Fruit fly (Drosophila melanogaster) whole organism, embryonic: ENCODE results near the gene CG31948.
A peak's percentile ranks its signal among the peaks of the same experiment; 100 is the strongest.

Experiments used
- Atf6 ChIP-seq: fragments of 200-800 bp; sonication (Bioruptor generic); IDR thresholded peaks from 2 replicates; pipeline ENCODE4 v1.3.6; 2022; ENCODE audit warnings: missing biosample characterization, missing genetic modification characterization
- CG10147 ChIP-seq: fragments of 200-800 bp; sonication (Bioruptor generic); optimal IDR thresholded peaks from 2 replicates; lab custom pipeline; 2019; ENCODE audit warnings: missing biosample characterization, mild to moderate bottlenecking, missing genetic modification characterization, moderate library complexity
- CG10321 ChIP-seq: fragments of 200-800 bp; sonication (Bioruptor generic); IDR thresholded peaks from 2 replicates; pipeline ENCODE4 v1.3.6; 2022; ENCODE audit warnings: missing biosample characterization, missing genetic modification characterization
- CG10366 ChIP-seq: fragments of 200-800 bp; sonication (Bioruptor generic); IDR thresholded peaks from 2 replicates; pipeline ENCODE4 v1.3.6; 2022; ENCODE audit warnings: missing biosample characterization, missing genetic modification characterization
- CG10654 ChIP-seq: fragments of 200-800 bp; sonication (Bioruptor generic); optimal IDR thresholded peaks from 2 replicates; lab custom pipeline; 2016; ENCODE audit warnings: missing biosample characterization, missing genetic modification characterization
- CG11093 ChIP-seq: fragments of 200-800 bp; sonication (Bioruptor generic); IDR thresholded peaks from 3 replicates; pipeline ENCODE4 v1.3.6; 2022; ENCODE audit warnings: missing biosample characterization, missing genetic modification characterization
- CG15479 ChIP-seq: fragments of 200-800 bp; sonication (Bioruptor generic); optimal IDR thresholded peaks from 3 replicates; lab custom pipeline; 2019; ENCODE audit warnings: missing biosample characterization, mild to moderate bottlenecking, missing genetic modification characterization, moderate library complexity
- CG16863 ChIP-seq: fragments of 200-800 bp; sonication (Bioruptor generic); optimal IDR thresholded peaks from 3 replicates; lab custom pipeline; 2016; ENCODE audit warnings: missing biosample characterization, missing genetic modification characterization
- CG17186 ChIP-seq: fragments of 200-800 bp; sonication (Bioruptor generic); optimal IDR thresholded peaks from 3 replicates; lab custom pipeline; 2017; ENCODE audit warnings: missing biosample characterization, missing genetic modification reagents, missing genetic modification characterization
- CG17328 ChIP-seq: fragments of 200-800 bp; sonication (Bioruptor generic); IDR thresholded peaks from 2 replicates; pipeline ENCODE4 v1.3.6; 2022; ENCODE audit warnings: missing biosample characterization, missing genetic modification characterization
- CG17385 ChIP-seq: fragments of 200-800 bp; sonication (Bioruptor generic); optimal IDR thresholded peaks from 3 replicates; lab custom pipeline; 2018; ENCODE audit warnings: missing biosample characterization, mild to moderate bottlenecking, missing genetic modification characterization
- CG17912 ChIP-seq: fragments of 200-800 bp; sonication (Bioruptor generic); optimal IDR thresholded peaks from 2 replicates; lab custom pipeline; 2018; ENCODE audit warnings: missing biosample characterization, mild to moderate bottlenecking, missing genetic modification characterization
- CG18599 ChIP-seq: fragments of 200-800 bp; sonication (Bioruptor generic); optimal IDR thresholded peaks from 3 replicates; lab custom pipeline; 2017; ENCODE audit warnings: missing biosample characterization, missing genetic modification characterization, mild to moderate bottlenecking, moderate library complexity, missing genetic modification reagents
- CG31388 ChIP-seq: fragments of 200-800 bp; sonication (Bioruptor generic); optimal IDR thresholded peaks from 2 replicates; lab custom pipeline; 2016; ENCODE audit warnings: missing biosample characterization, missing genetic modification characterization
- CG32772 ChIP-seq: fragments of 200-800 bp; sonication (Bioruptor generic); IDR thresholded peaks from 2 replicates; pipeline ENCODE4 v1.3.6; 2022; ENCODE audit warnings: missing biosample characterization, missing genetic modification characterization
- CG34376 ChIP-seq: fragments of 200-800 bp; sonication (Bioruptor generic); optimal IDR thresholded peaks from 2 replicates; lab custom pipeline; 2018; ENCODE audit warnings: missing biosample characterization, mild to moderate bottlenecking, missing genetic modification characterization
- CG3838 ChIP-seq: fragments of 200-800 bp; sonication (Bioruptor generic); optimal IDR thresholded peaks from 3 replicates; lab custom pipeline; 2016; ENCODE audit warnings: missing biosample characterization, missing genetic modification characterization
- CG4707 ChIP-seq: fragments of 200-800 bp; sonication (Bioruptor generic); optimal IDR thresholded peaks from 2 replicates; lab custom pipeline; 2018; ENCODE audit warnings: missing biosample characterization, mild to moderate bottlenecking, missing genetic modification characterization, moderate library complexity
- CG6175 ChIP-seq: fragments of 200-800 bp; sonication (Bioruptor generic); IDR thresholded peaks from 3 replicates; pipeline ENCODE4 v1.3.6; 2022; ENCODE audit warnings: missing biosample characterization, missing genetic modification characterization
- CG6689 ChIP-seq: fragments of 200-800 bp; sonication (Bioruptor generic); IDR thresholded peaks from 2 replicates; pipeline ENCODE4 v1.3.6; 2022; ENCODE audit warnings: missing biosample characterization, missing genetic modification characterization
- CG9797 ChIP-seq: fragments of 200-800 bp; sonication (Bioruptor generic); optimal IDR thresholded peaks from 3 replicates; lab custom pipeline; 2018; ENCODE audit warnings: missing biosample characterization, mild to moderate bottlenecking, missing genetic modification characterization
- CkIIα-i1 ChIP-seq: fragments of 200-800 bp; sonication (Bioruptor generic); IDR thresholded peaks from 2 replicates; pipeline ENCODE4 v1.3.6; 2022; ENCODE audit warnings: missing biosample characterization, missing genetic modification characterization
- Dek ChIP-seq: fragments of 200-800 bp; sonication (Bioruptor generic); optimal IDR thresholded peaks from 3 replicates; lab custom pipeline; 2019; ENCODE audit warnings: missing biosample characterization, mild to moderate bottlenecking, missing genetic modification characterization, moderate library complexity
- Dref ChIP-seq: fragments of 200-800 bp; sonication (Bioruptor generic); IDR thresholded peaks from 2 replicates; pipeline ENCODE4 v1.3.6; 2022; ENCODE audit warnings: missing biosample characterization, missing genetic modification characterization
- Drgx ChIP-seq: fragments of 200-800 bp; sonication (Bioruptor generic); IDR thresholded peaks from 2 replicates; pipeline ENCODE4 v1.3.6; 2022; ENCODE audit warnings: missing biosample characterization, missing genetic modification characterization
- E2f2 ChIP-seq: fragments of 200-800 bp; sonication (Bioruptor generic); IDR thresholded peaks from 2 replicates; pipeline ENCODE4 v1.3.6; 2022; ENCODE audit warnings: missing biosample characterization, missing genetic modification characterization
- Ets65A ChIP-seq: fragments of 200-800 bp; sonication (Bioruptor generic); peaks from one replicate; lab custom pipeline; 2016; ENCODE audit warnings: missing biosample characterization, missing genetic modification characterization
- HHEX ChIP-seq: fragments of 200-800 bp; sonication (Bioruptor generic); optimal IDR thresholded peaks from 3 replicates; lab custom pipeline; 2017; ENCODE audit warnings: missing biosample characterization, mild to moderate bottlenecking, missing genetic modification characterization, missing genetic modification reagents
- HmgD ChIP-seq: fragments of 200-800 bp; sonication (Bioruptor generic); optimal IDR thresholded peaks from 3 replicates; lab custom pipeline; 2016; ENCODE audit warnings: missing biosample characterization, missing genetic modification characterization
- Lim3 ChIP-seq: fragments of 200-800 bp; sonication (Bioruptor generic); IDR thresholded peaks from 2 replicates; pipeline ENCODE4 v1.3.6; 2022; ENCODE audit warnings: missing biosample characterization, missing genetic modification characterization
- MTF-1 ChIP-seq: fragments of 200-800 bp; sonication (Bioruptor generic); optimal IDR thresholded peaks from 2 replicates; lab custom pipeline; 2018; ENCODE audit warnings: missing biosample characterization, mild to moderate bottlenecking, missing genetic modification characterization, borderline replicate concordance
- Mes4 ChIP-seq: fragments of 200-800 bp; sonication (Bioruptor generic); optimal IDR thresholded peaks from 2 replicates; lab custom pipeline; 2016; ENCODE audit warnings: missing biosample characterization, missing genetic modification characterization
- Nf-YA ChIP-seq: fragments of 200-800 bp; sonication (Bioruptor generic); IDR thresholded peaks from 2 replicates; pipeline ENCODE4 v1.3.6; 2022; ENCODE audit warnings: missing biosample characterization, missing genetic modification characterization
- NfI ChIP-seq: fragments of 200-800 bp; sonication (Bioruptor generic); optimal IDR thresholded peaks from 3 replicates; lab custom pipeline; 2018; ENCODE audit warnings: missing biosample characterization, mild to moderate bottlenecking, missing genetic modification characterization, moderate library complexity
- Ptx1 ChIP-seq: fragments of 200-800 bp; sonication (Bioruptor generic); IDR thresholded peaks from 2 replicates; pipeline ENCODE4 v1.3.6; 2022; ENCODE audit warnings: missing biosample characterization, missing genetic modification characterization
- Sox102F ChIP-seq: fragments of 200-800 bp; sonication (Bioruptor generic); optimal IDR thresholded peaks from 2 replicates; lab custom pipeline; 2018; ENCODE audit warnings: missing biosample characterization, mild to moderate bottlenecking, missing genetic modification characterization, moderate library complexity
- Xbp1 ChIP-seq: fragments of 200-800 bp; sonication (Bioruptor generic); optimal IDR thresholded peaks from 3 replicates; lab custom pipeline; 2016; ENCODE audit warnings: missing biosample characterization, mild to moderate bottlenecking, missing genetic modification characterization
- aop ChIP-seq: fragments of 200-800 bp; sonication (Bioruptor generic); IDR thresholded peaks from 2 replicates; pipeline ENCODE4 v1.3.6; 2022; ENCODE audit warnings: missing biosample characterization, missing genetic modification characterization
- chif ChIP-seq, 2 experiments: fragments of 200-800 bp; sonication (Bioruptor generic); optimal IDR thresholded peaks; 3 replicates each; lab custom pipeline; 2016; ENCODE audit warnings: missing biosample characterization in 2 of 2, missing genetic modification characterization in 2 of 2
- dpn ChIP-seq, 2 experiments: fragments of 200-800 bp; sonication (Bioruptor generic); optimal IDR thresholded peaks; 3 replicates each; lab custom pipeline; 2016; ENCODE audit warnings: missing biosample characterization in 2 of 2, missing genetic modification characterization in 2 of 2
- fd96Cb ChIP-seq: fragments of 200-800 bp; sonication (Bioruptor generic); optimal IDR thresholded peaks from 2 replicates; lab custom pipeline; 2018; ENCODE audit warnings: missing biosample characterization, mild to moderate bottlenecking, missing genetic modification characterization, moderate library complexity
- grau ChIP-seq: fragments of 200-800 bp; optimal IDR thresholded peaks from 3 replicates; lab custom pipeline; 2019; ENCODE audit warnings: missing biosample characterization, mild to moderate bottlenecking, missing genetic modification characterization, moderate library complexity
- hb ChIP-seq: fragments of 200-800 bp; sonication (Bioruptor generic); IDR thresholded peaks from 3 replicates; pipeline ENCODE4 v1.3.6; 2022; ENCODE audit warnings: missing biosample characterization, missing genetic modification characterization; ENCODE audit not compliant: partially characterized antibody
- ken ChIP-seq: fragments of 200-800 bp; sonication (Bioruptor generic); IDR thresholded peaks from 3 replicates; pipeline ENCODE4 v1.3.6; 2022; ENCODE audit warnings: missing biosample characterization, missing genetic modification characterization
- knrl ChIP-seq: fragments of 200-800 bp; sonication (Bioruptor generic); IDR thresholded peaks from 3 replicates; pipeline ENCODE4 v1.3.6; 2022; ENCODE audit warnings: missing biosample characterization, missing genetic modification characterization; ENCODE audit not compliant: partially characterized antibody
- lab ChIP-seq: fragments of 200-800 bp; sonication (Bioruptor generic); optimal IDR thresholded peaks from 3 replicates; lab custom pipeline; 2017; ENCODE audit warnings: missing biosample characterization, missing genetic modification characterization, mild to moderate bottlenecking, moderate library complexity, missing genetic modification reagents
- pan ChIP-seq, 4 experiments: fragments of >200 bp in 3 of 4; fragments of 200-800 bp in 1 of 4; sonication (Bioruptor generic) in 1 of 4; optimal IDR thresholded peaks in 3 of 4; IDR thresholded peaks in 1 of 4; 2 replicates each; pipeline versions ENCODE4 v1.3.6 to Lab custom; 2017 to 2022; ENCODE audit warnings: missing biosample characterization in 2 of 4, missing genetic modification characterization in 2 of 4, mixed read lengths in 1 of 4
- twi ChIP-seq: fragments of 200-800 bp; optimal IDR thresholded peaks from 2 replicates; lab custom pipeline; 2019; ENCODE audit warnings: missing biosample characterization, mild to moderate bottlenecking, missing genetic modification characterization, moderate library complexity
- unc-4 ChIP-seq: fragments of 200-800 bp; sonication (Bioruptor generic); IDR thresholded peaks from 2 replicates; pipeline ENCODE4 v1.3.6; 2022; ENCODE audit warnings: missing biosample characterization, missing genetic modification characterization; ENCODE audit not compliant: partially characterized antibody
- usp ChIP-seq: fragments of >200 bp; optimal IDR thresholded peaks from 2 replicates; lab custom pipeline; 2017; ENCODE audit warnings: missing biosample characterization, missing genetic modification characterization
- wor ChIP-seq: fragments of 200-800 bp; sonication (Bioruptor generic); IDR thresholded peaks from 2 replicates; pipeline ENCODE4 v1.3.6; 2022; ENCODE audit warnings: missing biosample characterization, missing genetic modification characterization

CG31948 gene

DNA sequence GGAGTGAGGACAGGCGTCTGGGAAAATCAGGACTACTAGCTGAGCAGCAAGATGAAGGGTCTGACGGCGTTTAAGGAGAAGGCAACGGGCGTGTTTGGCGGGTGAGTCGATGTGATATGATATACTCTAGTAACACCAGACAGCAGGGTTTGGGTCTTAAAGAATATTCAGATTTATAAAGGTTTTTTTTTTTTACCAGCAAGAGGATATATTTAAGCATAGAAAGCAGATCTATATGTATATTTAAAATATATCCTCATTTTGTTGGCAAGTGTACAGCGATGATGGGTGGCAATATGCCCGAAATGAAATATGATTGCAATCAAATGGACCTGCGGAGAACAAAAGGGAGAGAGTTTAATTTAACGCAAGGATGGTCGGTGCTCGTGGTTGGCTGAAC is 14.3 kb downstream of the CG31948 start (continued):
- TF ChIP-seq Lim3 (GFP tag; lab: Robert Waterston, UW) (no peak), CG16863 (GFP tag; lab: Kevin White, UChicago) (no peak), fd96Cb (tag; lab: Kevin White, UChicago) (no peak), knrl (no peak), CG34376 (GFP tag; lab: Kevin White, UChicago) (no peak), CG18599 (peak; percentile 60), hb (GFP tag; lab: Robert Waterston, UW) (no peak), wor (GFP tag; lab: Robert Waterston, UW) (no peak), chif (GFP tag; optimal IDR thresholded peaks at IDR 0.05; lab: Kevin White, UChicago) (no peak), lab (GFP tag; lab: Kevin White, UChicago) (peak; percentile 36), E2f2 (GFP tag; lab: Robert Waterston, UW) (no peak), CG17328 (GFP tag; lab: Robert Waterston, UW) (peak; percentile 46; the same call in 1 of the 2 replicates), CG10366 (GFP tag; lab: Robert Waterston, UW) (peak; percentile 34; the same call in 1 of the 2 replicates), CG6175 (GFP tag; lab: Robert Waterston, UW) (no peak), CG10321 (no peak), Atf6 (GFP tag; lab: Robert Waterston, UW) (no peak), pan (optimal IDR thresholded peaks at IDR 0.05; lab: Kevin White, UChicago) (no peak), pan (GFP tag; optimal IDR thresholded peaks at IDR 0.05 in 1 of 2, IDR thresholded peaks at IDR 0.05 in 1 of 2) (peak in 1 of 2 experiments; percentile 42), CG10147 (GFP tag; lab: Kevin White, UChicago) (no peak), Mes4 (GFP tag; lab: Kevin White, UChicago) (no peak), twi (tag; lab: Kevin White, UChicago) (no peak), Xbp1 (GFP tag; lab: Kevin White, UChicago) (no peak), CG6689 (GFP tag; lab: Robert Waterston, UW) (no peak), HHEX (GFP tag; lab: Kevin White, UChicago) (no peak), Dek (tag; lab: Kevin White, UChicago) (no peak), NfI (GFP tag; lab: Kevin White, UChicago) (no peak), CG15479 (no peak), CG31388 (GFP tag; lab: Kevin White, UChicago) (no peak), Ptx1 (GFP tag; lab: Robert Waterston, UW) (peak; percentile 57), Ets65A (GFP tag; lab: Kevin White, UChicago) (peak; percentile 35), aop (GFP tag; lab: Robert Waterston, UW) (no peak), CG17186 (GFP tag; lab: Kevin White, UChicago) (no peak), Drgx (GFP tag; lab: Robert Waterston, UW) (no peak), CG32772 (0 out of 2 replicates have a peak, but pooled peaks have one; percentile 28), dpn (GFP tag; optimal IDR thresholded peaks at IDR 0.05; lab: Kevin White, UChicago) (no peak), CG10654 (GFP tag; lab: Kevin White, UChicago) (no peak), Sox102F (GFP tag; lab: Kevin White, UChicago) (peak; percentile 31), CG3838 (GFP tag; lab: Kevin White, UChicago) (no peak), Dref (GFP tag; lab: Robert Waterston, UW) (no peak), usp (GFP tag; lab: Kevin White, UChicago) (no peak), MTF-1 (GFP tag; lab: Kevin White, UChicago) (no peak), CG4707 (no peak), HmgD (no peak), Nf-YA (GFP tag; lab: Robert Waterston, UW) (peak; percentile 48; the same call in 1 of the 2 replicates), unc-4 (GFP tag; lab: Robert Waterston, UW) (no peak), CG9797 (GFP tag; lab: Kevin White, UChicago) (no peak), CG17912 (GFP tag; lab: Kevin White, UChicago) (no peak), grau (tag; lab: Kevin White, UChicago) (no peak), ken (GFP tag; lab: Robert Waterston, UW) (no peak), CkIIα-i1 (GFP tag; lab: Robert Waterston, UW) (no peak), CG17385 (GFP tag; lab: Kevin White, UChicago) (no peak), CG11093 (no peak)
